Worm (Caenorhabditis elegans): ENCODE results near the gene Y62F5A.10.

Gene Y62F5A.10

ce11 chrII:11521300-11521699, at the start of gene Y62F5A.10:
Gene Y62F5A.10, plus strand, starts transcription at chrII:11521600.
- TF ChIP-seq Y22D7AL.16 (tag; optimal IDR thresholded peaks at IDR 0.05) (no peak), ceh-18 (tag; optimal IDR thresholded peaks at IDR 0.05) (no peak), ref-2 (tag; optimal IDR thresholded peaks at IDR 0.05) (no peak), npax-4 (tag; optimal IDR thresholded peaks at IDR 0.05) (no peak), hlh-13 (GFP tag; optimal IDR thresholded peaks at IDR 0.05) (no peak), fkh-10 (GFP tag; optimal IDR thresholded peaks at IDR 0.05) (no peak), T23F11.4 (GFP tag; optimal IDR thresholded peaks at IDR 0.05) (no peak), C08G9.2 (tag; optimal IDR thresholded peaks at IDR 0.05) (no peak), tbx-2 (tag; optimal IDR thresholded peaks at IDR 0.05) (no peak), ceh-30 (tag; optimal IDR thresholded peaks at IDR 0.05) (no peak), madf-2 (tag; optimal IDR thresholded peaks at IDR 0.05) (no peak), fkh-6 (tag; optimal IDR thresholded peaks at IDR 0.05) (no peak), hlh-6 (tag; optimal IDR thresholded peaks at IDR 0.05) (no peak), ztf-16 (tag; optimal IDR thresholded peaks at IDR 0.05) (no peak), F13H6.1 (tag; optimal IDR thresholded peaks at IDR 0.05) (no peak)

ce11 chrII:11471916-11472315, 49.5 kb upstream of the Y62F5A.10 start, which contains the start of gene mfn-1:
Gene mfn-1, minus strand, starts transcription at chrII:11472016.
- TF ChIP-seq hlh-6 (tag; optimal IDR thresholded peaks at IDR 0.05) (no peak), ceh-34 (tag; optimal IDR thresholded peaks at IDR 0.05) (no peak)

ce11 chrII:11472542-11472941, 48.9 kb upstream of the Y62F5A.10 start:
- TF ChIP-seq che-1 (tag; optimal IDR thresholded peaks at IDR 0.05) (no peak), ceh-30 (tag; optimal IDR thresholded peaks at IDR 0.05) (no peak), unc-86 (tag; optimal IDR thresholded peaks at IDR 0.05) (no peak), T23F11.4 (GFP tag; optimal IDR thresholded peaks at IDR 0.05) (no peak), sdc-2 (tag; optimal IDR thresholded peaks at IDR 0.05) (no peak), ceh-18 (tag; optimal IDR thresholded peaks at IDR 0.05) (no peak), elt-2 (tag; optimal IDR thresholded peaks at IDR 0.05) (peak; percentile 75), K02D7.2 (tag; optimal IDR thresholded peaks at IDR 0.05) (no peak), pha-4 (tag; optimal IDR thresholded peaks at IDR 0.05) (no peak)

ce11 chrII:11473525-11474181, 47.7 kb upstream of the Y62F5A.10 start, which contains the start of the genes metl-1 and W02B12.11:
Gene metl-1, minus strand, starts transcription at chrII:11473575.
Gene W02B12.11, plus strand, starts transcription at chrII:11473861.
- peak; percentile 62 for TF ChIP-seq nfya-1 (tag; optimal IDR thresholded peaks at IDR 0.05)
- TF ChIP-seq pha-2 (tag; optimal IDR thresholded peaks at IDR 0.05): peak; percentile 31
- peak; percentile 13 for TF ChIP-seq che-1 (tag; optimal IDR thresholded peaks at IDR 0.05)
- no peak for TF ChIP-seq ceh-9 (tag; optimal IDR thresholded peaks at IDR 0.05)
- no peak for TF ChIP-seq ztf-16 (tag; optimal IDR thresholded peaks at IDR 0.05)
- TF ChIP-seq lin-11 (tag; optimal IDR thresholded peaks at IDR 0.05): peak; percentile 20
- no peak for TF ChIP-seq ets-4 (tag; optimal IDR thresholded peaks at IDR 0.05)
- no peak for TF ChIP-seq tbx-7 (tag; optimal IDR thresholded peaks at IDR 0.05)
- TF ChIP-seq ceh-18 (tag; optimal IDR thresholded peaks at IDR 0.05): peak; percentile 19
- peak; percentile 19 for TF ChIP-seq ttx-3 (tag; optimal IDR thresholded peaks at IDR 0.05)
- TF ChIP-seq unc-3 (GFP tag; conservative IDR thresholded peaks at IDR 0.05): 0 out of 2 replicates have a peak, but pooled peaks have one; percentile 24
- TF ChIP-seq unc-3 (tag; optimal IDR thresholded peaks at IDR 0.05): no peak
- TF ChIP-seq unc-86 (tag; optimal IDR thresholded peaks at IDR 0.05): peak; percentile 19
- TF ChIP-seq dmd-4 (tag; optimal IDR thresholded peaks at IDR 0.05; ENCODE audit: borderline replicate concordance): no peak
- peak; percentile 50 for TF ChIP-seq pat-9 (tag; optimal IDR thresholded peaks at IDR 0.05)
- TF ChIP-seq sdc-2 (tag; optimal IDR thresholded peaks at IDR 0.05): peak; percentile 6
- TF ChIP-seq zip-5 (tag; optimal IDR thresholded peaks at IDR 0.05): no peak
- TF ChIP-seq nhr-11 (tag; optimal IDR thresholded peaks at IDR 0.05): no peak
- TF ChIP-seq ama-1 (optimal IDR thresholded peaks at IDR 0.05): no peak
- no peak for TF ChIP-seq ceh-24 (tag; optimal IDR thresholded peaks at IDR 0.05)
- TF ChIP-seq npax-4 (tag; optimal IDR thresholded peaks at IDR 0.05): no peak
- peak; percentile 50 for TF ChIP-seq sox-2 (GFP tag; IDR thresholded peaks at IDR 0.05)
- TF ChIP-seq ceh-34 (tag; optimal IDR thresholded peaks at IDR 0.05): peak; percentile 37
- TF ChIP-seq T23F11.4 (GFP tag; optimal IDR thresholded peaks at IDR 0.05): no peak
- peak; percentile 14 for TF ChIP-seq ceh-48 (tag; optimal IDR thresholded peaks at IDR 0.05)
- TF ChIP-seq ahr-1 (tag; optimal IDR thresholded peaks at IDR 0.05): no peak
- TF ChIP-seq ceh-31 (tag; optimal IDR thresholded peaks at IDR 0.05): peak; percentile 43
- TF ChIP-seq unc-55 (GFP tag; optimal IDR thresholded peaks at IDR 0.05): no peak
- TF ChIP-seq ref-2 (tag; optimal IDR thresholded peaks at IDR 0.05): peak; percentile 49
- TF ChIP-seq C38D4.7 (GFP tag; optimal IDR thresholded peaks at IDR 0.05): no peak
- peak; percentile 46 for TF ChIP-seq tbx-2 (tag; optimal IDR thresholded peaks at IDR 0.05)
- TF ChIP-seq unc-42 (tag; optimal IDR thresholded peaks at IDR 0.05): peak; percentile 3
- peak; percentile 13 for TF ChIP-seq fax-1 (tag; optimal IDR thresholded peaks at IDR 0.05)
- peak; percentile 34 for TF ChIP-seq syd-9 (tag; optimal IDR thresholded peaks at IDR 0.05)

Data from whole organism, late embryonic.